Worm (Caenorhabditis elegans): ENCODE measurements around the gene nhr-13.
A peak's percentile ranks its signal among the peaks of the same experiment; 100 is the strongest.

DNA sequence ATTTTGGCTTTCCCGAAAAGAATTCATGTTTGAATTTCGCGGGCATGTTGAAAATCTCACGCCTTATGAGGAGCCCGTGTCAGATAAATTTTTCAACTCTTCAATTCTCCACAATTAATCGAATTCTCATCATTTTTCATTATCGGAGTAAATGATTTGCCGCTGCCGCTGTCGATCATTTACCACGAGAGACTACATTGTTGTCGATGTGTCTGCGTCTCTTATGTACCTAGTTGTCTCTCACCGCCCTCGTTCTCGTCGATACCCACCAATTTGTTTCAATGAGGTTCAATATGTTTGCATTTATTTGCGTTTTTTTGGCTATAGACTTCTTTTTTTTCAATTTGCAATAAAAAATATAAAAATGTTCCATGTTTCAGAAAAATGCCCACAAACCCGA lies at the start of gene nhr-13:
- TF ChIP-seq lsy-2 (tag; optimal IDR thresholded peaks at IDR 0.05), result no peak
- no peak for TF ChIP-seq nhr-237 (tag; optimal IDR thresholded peaks at IDR 0.05)
- peak; percentile 15 for TF ChIP-seq fos-1 (tag; optimal IDR thresholded peaks at IDR 0.05)
- TF ChIP-seq lin-13 (GFP tag; optimal IDR thresholded peaks at IDR 0.05), result no peak
- no peak for TF ChIP-seq aly-2 (tag; optimal IDR thresholded peaks at IDR 0.05)
- TF ChIP-seq ztf-4 (tag; optimal IDR thresholded peaks at IDR 0.05), result no peak
- TF ChIP-seq mdl-1 (tag; optimal IDR thresholded peaks at IDR 0.05), result no peak
- no peak for TF ChIP-seq ceh-82 (tag; optimal IDR thresholded peaks at IDR 0.05)
- no peak for TF ChIP-seq nhr-25 (tag; optimal IDR thresholded peaks at IDR 0.05)
- TF ChIP-seq zag-1 (tag; optimal IDR thresholded peaks at IDR 0.05), result no peak
- TF ChIP-seq alr-1 (tag; optimal IDR thresholded peaks at IDR 0.05), result no peak
